Worm (Caenorhabditis elegans): ENCODE measurements around the gene C45B11.6.

C45B11.6 gene

ce11 chrV:11014758-11015157 lies 29.1 kb upstream of the C45B11.6 start:
- no peak for TF ChIP-seq Y53G8AR.9 (GFP tag; conservative IDR thresholded peaks at IDR 0.05)
- TF ChIP-seq mes-4 (tag; optimal IDR thresholded peaks at IDR 0.05) = no peak
- no peak for TF ChIP-seq F55B11.4 (tag; optimal IDR thresholded peaks at IDR 0.05; ENCODE audit: borderline replicate concordance, insufficient read depth)
- no peak for TF ChIP-seq F22D6.2 (tag; optimal IDR thresholded peaks at IDR 0.05)
- no peak for TF ChIP-seq dox-1 (GFP tag; IDR thresholded peaks at IDR 0.05)

ce11 chrV:11016846-11017553 lies 26.9 kb upstream of the C45B11.6 start:
- TF ChIP-seq nhr-80 (tag; optimal IDR thresholded peaks at IDR 0.05) = no peak
- no peak for TF ChIP-seq egl-44 (GFP tag; IDR thresholded peaks at IDR 0.05)
- no peak for TF ChIP-seq atf-7 (tag; optimal IDR thresholded peaks at IDR 0.05)
- TF ChIP-seq tbp1 (GFP tag; optimal IDR thresholded peaks at IDR 0.05) = no peak
- no peak for TF ChIP-seq egrh-3 (GFP tag; IDR thresholded peaks at IDR 0.05)
- no peak for TF ChIP-seq chd-7 (tag; optimal IDR thresholded peaks at IDR 0.05)
- TF ChIP-seq repo-1 (tag; optimal IDR thresholded peaks at IDR 0.05) = no peak
- no peak for TF ChIP-seq F37B4.10 (GFP tag; IDR thresholded peaks at IDR 0.05)
- TF ChIP-seq B0336.3 (GFP tag; IDR thresholded peaks at IDR 0.05) = no peak
- TF ChIP-seq F57C9.4 (tag; optimal IDR thresholded peaks at IDR 0.05) = no peak
- TF ChIP-seq nhr-90 (tag; optimal IDR thresholded peaks at IDR 0.05) = no peak
- TF ChIP-seq ztf-25 (GFP tag; IDR thresholded peaks at IDR 0.05) = no peak
- no peak for TF ChIP-seq rcor-1 (GFP tag; IDR thresholded peaks at IDR 0.05)
- no peak for TF ChIP-seq athp-1 (tag; optimal IDR thresholded peaks at IDR 0.05)
- no peak for TF ChIP-seq aptf-2 (GFP tag; conservative IDR thresholded peaks at IDR 0.05)

- no peak for TF ChIP-seq F39B2.1 (GFP tag; IDR thresholded peaks at IDR 0.05)
Observed at ce11 chrV:11022817-11023216, 21.1 kb upstream of the C45B11.6 start, which contains the start of the genes C13G3.12 and hot-6. Gene C13G3.12, minus strand, starts transcription at chrV:11022917. Gene hot-6, minus strand, starts transcription at chrV:11022937.

ce11 chrV:11027740-11028139 lies 16.1 kb upstream of the C45B11.6 start:
- TF ChIP-seq rec-8 (tag; optimal IDR thresholded peaks at IDR 0.05) (no peak), atf-7 (tag; optimal IDR thresholded peaks at IDR 0.05) (no peak), F49E8.2 (tag; optimal IDR thresholded peaks at IDR 0.05; ENCODE audit: insufficient read depth) (no peak), attf-3 (GFP tag; conservative IDR thresholded peaks at IDR 0.05) (no peak), B0336.3 (GFP tag; IDR thresholded peaks at IDR 0.05) (no peak), lir-1 (GFP tag; conservative IDR thresholded peaks at IDR 0.05) (no peak), bed-1 (GFP tag; IDR thresholded peaks at IDR 0.05) (no peak), snpc-1.3 (tag; optimal IDR thresholded peaks at IDR 0.05; ENCODE audit: insufficient read depth) (no peak), cebp-1 (GFP tag; IDR thresholded peaks at IDR 0.05) (no peak), cebp-1 (tag; optimal IDR thresholded peaks at IDR 0.05) (no peak)

ce11 chrV:11029309-11029708 lies 14.6 kb upstream of the C45B11.6 start:
- TF ChIP-seq dpff-1 (tag; optimal IDR thresholded peaks at IDR 0.05) (no peak), egrh-3 (GFP tag; IDR thresholded peaks at IDR 0.05) (no peak), Y56A3A.18 (GFP tag; IDR thresholded peaks at IDR 0.05) (no peak), chd-7 (tag; optimal IDR thresholded peaks at IDR 0.05) (peak; percentile 9), C06A6.2 (GFP tag; conservative IDR thresholded peaks at IDR 0.05) (no peak), attf-5 (GFP tag; optimal IDR thresholded peaks at IDR 0.05) (peak; percentile 5), lin-26 (GFP tag; IDR thresholded peaks at IDR 0.05) (no peak), ceh-91 (GFP tag; IDR thresholded peaks at IDR 0.05) (0 out of 2 replicates have a peak, but pooled peaks have one; percentile 27), snpc-4 (GFP tag; optimal IDR thresholded peaks at IDR 0.05) (no peak), snpc-4 (tag; optimal IDR thresholded peaks at IDR 0.05) (no peak), F22D6.2 (tag; optimal IDR thresholded peaks at IDR 0.05) (no peak), fkh-3 (tag; optimal IDR thresholded peaks at IDR 0.05) (no peak), zim-3 (tag; optimal IDR thresholded peaks at IDR 0.05) (no peak), lir-1 (GFP tag; conservative IDR thresholded peaks at IDR 0.05) (peak; percentile 50; the same call in 1 of the 2 replicates), cebp-1 (GFP tag; IDR thresholded peaks at IDR 0.05) (no peak), cebp-1 (tag; optimal IDR thresholded peaks at IDR 0.05) (peak; percentile 23), let-526 (GFP tag; IDR thresholded peaks at IDR 0.05) (0 out of 2 replicates have a peak, but pooled peaks have one; percentile 34), egl-18 (GFP tag; IDR thresholded peaks at IDR 0.05) (no peak)
